Worm (Caenorhabditis elegans) whole organism, late embryonic: ENCODE data around the gene str-44.

ENCODE experiments used
- C08G9.2 ChIP-seq: sonication (generic microtip); optimal IDR thresholded peaks from 2 replicates; lab custom pipeline; 2016; ENCODE audit warnings: mild to moderate bottlenecking, missing genetic modification characterization, moderate library complexity, missing compliant biosample characterization
- F13H6.1 ChIP-seq: sonication (generic microtip); optimal IDR thresholded peaks from 2 replicates; lab custom pipeline; 2016; ENCODE audit warnings: missing genetic modification characterization, missing compliant biosample characterization
- K09A11.1 ChIP-seq: sonication (generic microtip); optimal IDR thresholded peaks from 2 replicates; lab custom pipeline; 2017; ENCODE audit warnings: antibody characterized with exemption, mild to moderate bottlenecking, missing genetic modification characterization, missing compliant biosample characterization; ENCODE audit not compliant: insufficient read depth
- T23F11.4 ChIP-seq: fragments of 200-800 bp; sonication (Bioruptor generic); optimal IDR thresholded peaks from 2 replicates; lab custom pipeline; 2018; ENCODE audit warnings: mild to moderate bottlenecking, missing genetic modification characterization, missing compliant biosample characterization
- ahr-1 ChIP-seq: sonication (generic microtip); optimal IDR thresholded peaks from 2 replicates; lab custom pipeline; 2016; ENCODE audit warnings: missing genetic modification characterization, missing compliant biosample characterization
- ama-1 ChIP-seq: fragments of 150-350 bp; optimal IDR thresholded peaks from 2 replicates; lab custom pipeline; 2014
- ceh-14 ChIP-seq: sonication (generic microtip); optimal IDR thresholded peaks from 2 replicates; lab custom pipeline; 2016; ENCODE audit warnings: missing genotype, missing genetic modification characterization, missing compliant biosample characterization
- ceh-18 ChIP-seq: sonication (generic microtip); optimal IDR thresholded peaks from 2 replicates; lab custom pipeline; 2016; ENCODE audit warnings: missing genetic modification characterization, missing compliant biosample characterization
- ceh-19 ChIP-seq: fragments of 200-800 bp; sonication (Bioruptor generic); optimal IDR thresholded peaks from 2 replicates; lab custom pipeline; 2018; ENCODE audit warnings: mild to moderate bottlenecking, missing genetic modification characterization, missing compliant biosample characterization
- ceh-31 ChIP-seq: sonication (generic microtip); optimal IDR thresholded peaks from 2 replicates; lab custom pipeline; 2016; ENCODE audit warnings: missing genetic modification characterization, missing compliant biosample characterization
- ceh-34 ChIP-seq: sonication (generic microtip); optimal IDR thresholded peaks from 2 replicates; lab custom pipeline; 2016; ENCODE audit warnings: mild to moderate bottlenecking, missing genetic modification characterization, missing compliant biosample characterization
- ceh-45 ChIP-seq: fragments of 200-800 bp; sonication (Bioruptor generic); IDR thresholded peaks from 2 replicates; pipeline ENCODE4 v1.3.6; 2022; ENCODE audit warnings: missing genetic modification reagents, missing genetic modification characterization, missing compliant biosample characterization
- ceh-48 ChIP-seq: sonication (generic microtip); optimal IDR thresholded peaks from 2 replicates; lab custom pipeline; 2016; ENCODE audit warnings: missing genetic modification characterization, inconsistent platforms, missing compliant biosample characterization
- ceh-6 ChIP-seq: fragments of 200-800 bp; sonication (Bioruptor generic); optimal IDR thresholded peaks from 2 replicates; lab custom pipeline; 2018; ENCODE audit warnings: mild to moderate bottlenecking, missing genetic modification characterization, missing compliant biosample characterization
- che-1 ChIP-seq: sonication (generic microtip); optimal IDR thresholded peaks from 2 replicates; lab custom pipeline; 2016; ENCODE audit warnings: mild to moderate bottlenecking, missing genetic modification characterization, missing compliant biosample characterization
- dve-1 ChIP-seq: sonication (generic microtip); optimal IDR thresholded peaks from 2 replicates; lab custom pipeline; 2017; ENCODE audit warnings: antibody characterized with exemption, mild to moderate bottlenecking, missing genetic modification characterization, missing compliant biosample characterization
- elt-4 ChIP-seq: sonication (generic microtip); optimal IDR thresholded peaks from 2 replicates; lab custom pipeline; 2016; ENCODE audit warnings: missing genetic modification characterization, missing compliant biosample characterization
- ets-4 ChIP-seq: sonication (generic microtip); optimal IDR thresholded peaks from 2 replicates; lab custom pipeline; 2016; ENCODE audit warnings: missing genetic modification characterization, missing compliant biosample characterization
- eyg-1 ChIP-seq: sonication (generic microtip); optimal IDR thresholded peaks from 2 replicates; lab custom pipeline; 2016; ENCODE audit warnings: missing genotype, missing genetic modification characterization, missing compliant biosample characterization
- fax-1 ChIP-seq: sonication (generic microtip); optimal IDR thresholded peaks from 2 replicates; lab custom pipeline; 2016; ENCODE audit warnings: missing genotype, missing genetic modification characterization, missing compliant biosample characterization
- fkh-10 ChIP-seq: fragments of 150-350 bp; optimal IDR thresholded peaks from 2 replicates; lab custom pipeline; 2014; ENCODE audit warnings: missing biosample characterization, missing genetic modification reagents, missing genetic modification characterization
- hlh-30 ChIP-seq: sonication (generic microtip); optimal IDR thresholded peaks from 2 replicates; lab custom pipeline; 2017; ENCODE audit warnings: antibody characterized with exemption, missing genetic modification characterization, missing compliant biosample characterization; ENCODE audit not compliant: insufficient read depth
- hlh-6 ChIP-seq: sonication (generic microtip); optimal IDR thresholded peaks from 2 replicates; lab custom pipeline; 2016; ENCODE audit warnings: missing genotype, missing genetic modification characterization, missing compliant biosample characterization
- hlh-8 ChIP-seq: sonication (generic microtip); optimal IDR thresholded peaks from 2 replicates; lab custom pipeline; 2016; ENCODE audit warnings: missing genotype, missing genetic modification characterization, missing compliant biosample characterization
- lim-6 ChIP-seq: sonication (generic microtip); optimal IDR thresholded peaks from 2 replicates; lab custom pipeline; 2016; ENCODE audit warnings: missing genetic modification characterization, missing compliant biosample characterization
- madf-2 ChIP-seq: sonication (generic microtip); optimal IDR thresholded peaks from 2 replicates; lab custom pipeline; 2017; ENCODE audit warnings: missing genetic modification characterization, missing compliant biosample characterization
- mec-3 ChIP-seq: sonication (generic microtip); optimal IDR thresholded peaks from 2 replicates; lab custom pipeline; 2016; ENCODE audit warnings: borderline replicate concordance, missing genetic modification characterization, missing compliant biosample characterization
- nfya-1 ChIP-seq: sonication (generic microtip); optimal IDR thresholded peaks from 2 replicates; lab custom pipeline; 2017; ENCODE audit warnings: missing genetic modification characterization, mild to moderate bottlenecking, missing compliant biosample characterization, antibody characterized with exemption, moderate library complexity
- nhr-232 ChIP-seq: sonication (generic microtip); optimal IDR thresholded peaks from 2 replicates; lab custom pipeline; 2016; ENCODE audit warnings: missing genetic modification characterization, missing compliant biosample characterization
- npax-4 ChIP-seq: sonication (generic microtip); optimal IDR thresholded peaks from 2 replicates; lab custom pipeline; 2016; ENCODE audit warnings: missing genetic modification characterization, missing compliant biosample characterization
- pha-2 ChIP-seq: sonication (generic microtip); optimal IDR thresholded peaks from 2 replicates; lab custom pipeline; 2017; ENCODE audit warnings: mild to moderate bottlenecking, missing genetic modification characterization, missing compliant biosample characterization
- pqm-1 ChIP-seq: sonication (generic microtip); optimal IDR thresholded peaks from 2 replicates; lab custom pipeline; 2016; ENCODE audit warnings: missing genetic modification characterization, missing compliant biosample characterization
- ref-2 ChIP-seq: sonication (generic microtip); optimal IDR thresholded peaks from 2 replicates; lab custom pipeline; 2016; ENCODE audit warnings: missing genetic modification characterization, missing compliant biosample characterization
- rnt-1 ChIP-seq: sonication (generic microtip); optimal IDR thresholded peaks from 2 replicates; lab custom pipeline; 2016; ENCODE audit warnings: missing genetic modification characterization, missing compliant biosample characterization
- sdc-2 ChIP-seq: sonication (generic microtip); optimal IDR thresholded peaks from 2 replicates; lab custom pipeline; 2016; ENCODE audit warnings: missing genotype, missing genetic modification characterization, missing compliant biosample characterization
- sox-4 ChIP-seq: sonication (generic microtip); optimal IDR thresholded peaks from 2 replicates; lab custom pipeline; 2017; ENCODE audit warnings: mild to moderate bottlenecking, missing genetic modification characterization, inconsistent platforms, missing compliant biosample characterization
- syd-9 ChIP-seq: sonication (generic microtip); optimal IDR thresholded peaks from 2 replicates; lab custom pipeline; 2016; ENCODE audit warnings: mild to moderate bottlenecking, missing genetic modification characterization, moderate library complexity, missing compliant biosample characterization
- tbx-2 ChIP-seq: sonication (generic microtip); optimal IDR thresholded peaks from 2 replicates; lab custom pipeline; 2016; ENCODE audit warnings: missing genetic modification characterization, missing compliant biosample characterization
- unc-3 ChIP-seq, 2 experiments: fragments of 200-800 bp in 1 of 2; sonication (Bioruptor generic) in 1 of 2; sonication (generic microtip) in 1 of 2; conservative IDR thresholded peaks in 1 of 2; optimal IDR thresholded peaks in 1 of 2; 2 replicates each; pipeline versions ENCODE4 v1.3.6 to Lab custom; 2016 to 2022; ENCODE audit warnings: missing compliant biosample characterization in 2 of 2, missing genetic modification characterization in 2 of 2, missing genetic modification reagents in 1 of 2
- unc-42 ChIP-seq: sonication (generic microtip); optimal IDR thresholded peaks from 2 replicates; lab custom pipeline; 2016; ENCODE audit warnings: missing genotype, missing genetic modification characterization, missing compliant biosample characterization
- ztf-16 ChIP-seq: sonication (generic microtip); optimal IDR thresholded peaks from 2 replicates; lab custom pipeline; 2017; ENCODE audit warnings: missing genetic modification characterization, missing compliant biosample characterization

Gene str-44

ce11 chrIV:7176887-7177286 is at the start of gene str-44:
Gene str-44 (plus strand): TSS chrIV:7177187.
- TF ChIP-seq unc-3 (GFP tag; conservative IDR thresholded peaks at IDR 0.05; lab: Robert Waterston, UW) (no peak), unc-3 (tag; optimal IDR thresholded peaks at IDR 0.05; lab: Kevin White, UChicago) (no peak), pha-2 (tag; lab: Kevin White, UChicago) (no peak), rnt-1 (tag; lab: Kevin White, UChicago) (no peak), ztf-16 (tag; lab: Kevin White, UChicago) (no peak), ceh-6 (GFP tag; lab: Kevin White, UChicago) (no peak), hlh-30 (tag; lab: Kevin White, UChicago) (no peak), unc-42 (tag; lab: Kevin White, UChicago) (no peak), ceh-34 (tag; lab: Kevin White, UChicago) (no peak), nfya-1 (tag; lab: Kevin White, UChicago) (no peak), hlh-6 (no peak), sdc-2 (tag; lab: Kevin White, UChicago) (no peak), ceh-31 (tag; lab: Kevin White, UChicago) (no peak)

ce11 chrIV:7131780-7132179 is 45.2 kb upstream of the str-44 start, which contains the start of gene grsp-3:
Gene grsp-3 (minus strand): TSS chrIV:7131928.
- TF ChIP-seq elt-4 (tag; lab: Kevin White, UChicago): no peak
- TF ChIP-seq ets-4 (tag; lab: Kevin White, UChicago): no peak

- TF ChIP-seq unc-42 (tag; lab: Kevin White, UChicago): peak; percentile 71
- TF ChIP-seq sox-4 (tag; lab: Kevin White, UChicago): no peak
- TF ChIP-seq ceh-48 (tag; lab: Kevin White, UChicago): peak; percentile 61
These were observed 43.8 kb upstream of the str-44 start, which contains the start of gene cyn-12 for ce11 chrIV:7133140-7133539. Gene cyn-12 (minus strand): TSS chrIV:7133217.

- TF ChIP-seq eyg-1 (tag; lab: Kevin White, UChicago) (no peak), syd-9 (tag; lab: Kevin White, UChicago) (no peak), K09A11.1 (no peak), npax-4 (tag; lab: Kevin White, UChicago) (no peak), ceh-48 (tag; lab: Kevin White, UChicago) (no peak), tbx-2 (no peak), pqm-1 (tag; lab: Kevin White, UChicago) (no peak), mec-3 (no peak), lim-6 (tag; lab: Kevin White, UChicago) (no peak), ceh-19 (GFP tag; lab: Kevin White, UChicago) (no peak), ceh-14 (tag; lab: Kevin White, UChicago) (no peak), hlh-8 (no peak), ahr-1 (tag; lab: Kevin White, UChicago) (no peak), nhr-232 (tag; lab: Kevin White, UChicago) (no peak), fkh-10 (no peak)
These were observed 43.0 kb upstream of the str-44 start, which contains the start of gene mutd-1 for ce11 chrIV:7133983-7134382. Gene mutd-1 (minus strand): TSS chrIV:7134083.

ce11 chrIV:7139143-7139542 is 37.8 kb upstream of the str-44 start:
- TF ChIP-seq ceh-48 (tag; lab: Kevin White, UChicago) (no peak), ref-2 (tag; lab: Kevin White, UChicago) (no peak), ceh-14 (tag; lab: Kevin White, UChicago) (no peak), F13H6.1 (tag; lab: Kevin White, UChicago) (no peak), C08G9.2 (tag; lab: Kevin White, UChicago) (no peak), nfya-1 (tag; lab: Kevin White, UChicago) (no peak), madf-2 (tag; lab: Kevin White, UChicago) (no peak), T23F11.4 (no peak), elt-4 (tag; lab: Kevin White, UChicago) (no peak), ahr-1 (tag; lab: Kevin White, UChicago) (no peak), ceh-45 (no peak), fax-1 (tag; lab: Kevin White, UChicago) (no peak), dve-1 (tag; lab: Kevin White, UChicago) (no peak), che-1 (no peak), ceh-18 (tag; lab: Kevin White, UChicago) (no peak), ama-1 (lab: Kevin White, UChicago) (no peak)
- TF ChIP-seq, all 69 proteins: peak for 0
